Fruit fly (Drosophila melanogaster): ENCODE data around the gene CG14085.

- TF ChIP-seq CG8478 (optimal IDR thresholded peaks at IDR 0.05) (no peak), CTCF (optimal IDR thresholded peaks at IDR 0.05) (no peak)
These were observed 23.5 kb downstream of the CG14085 start, which contains the start of gene Gbs-76A for dm6 chr3L:19292440-19293175.
